Fruit fly (Drosophila melanogaster) whole organism, pupa: ENCODE data around the gene ase.

Experiments
- CG12605 ChIP-seq: fragments of 200-800 bp; sonication (Bioruptor generic); IDR thresholded peaks from 2 replicates; pipeline ENCODE4 v1.3.6; 2022; ENCODE audit warnings: missing biosample characterization, missing genetic modification characterization
- CG13204 ChIP-seq: fragments of 200-800 bp; sonication (Bioruptor generic); optimal IDR thresholded peaks from 2 replicates; lab custom pipeline; 2018; ENCODE audit warnings: missing biosample characterization, mild to moderate bottlenecking, missing genetic modification characterization, moderate library complexity
- CG15710 ChIP-seq: fragments of 200-800 bp; sonication (Bioruptor generic); optimal IDR thresholded peaks from 2 replicates; lab custom pipeline; 2018; ENCODE audit warnings: missing biosample characterization, mild to moderate bottlenecking, missing genetic modification characterization, moderate library complexity
- CG17806 ChIP-seq: fragments of 200-800 bp; sonication (Bioruptor generic); optimal IDR thresholded peaks from 2 replicates; lab custom pipeline; 2018; ENCODE audit warnings: missing biosample characterization, mild to moderate bottlenecking, missing genetic modification characterization, moderate library complexity
- CG32121 ChIP-seq: fragments of 200-800 bp; sonication (Bioruptor generic); IDR thresholded peaks from 2 replicates; pipeline ENCODE4 v1.3.6; 2022; ENCODE audit warnings: missing biosample characterization, missing genetic modification characterization
- CG34367 ChIP-seq: fragments of 200-800 bp; sonication (Bioruptor generic); optimal IDR thresholded peaks from 2 replicates; lab custom pipeline; 2018; ENCODE audit warnings: missing biosample characterization, mild to moderate bottlenecking, missing genetic modification characterization
- CG4496 ChIP-seq: fragments of 200-800 bp; sonication (Bioruptor generic); IDR thresholded peaks from 3 replicates; pipeline ENCODE4 v1.3.6; 2022; ENCODE audit warnings: missing biosample characterization, missing genetic modification characterization
- CG8301 ChIP-seq: fragments of 200-800 bp; sonication (Bioruptor generic); optimal IDR thresholded peaks from 2 replicates; lab custom pipeline; 2018; ENCODE audit warnings: missing biosample characterization, mild to moderate bottlenecking, missing genetic modification characterization
- CG9948 ChIP-seq: fragments of 200-800 bp; sonication (Bioruptor generic); optimal IDR thresholded peaks from 2 replicates; lab custom pipeline; 2018; ENCODE audit warnings: missing biosample characterization, mild to moderate bottlenecking, missing genetic modification characterization, moderate library complexity
- D1 ChIP-seq: fragments of 200-800 bp; sonication (Bioruptor generic); optimal IDR thresholded peaks from 2 replicates; lab custom pipeline; 2018; ENCODE audit warnings: missing biosample characterization, mild to moderate bottlenecking, missing genetic modification characterization, moderate library complexity
- EcR ChIP-seq: fragments of 200-800 bp; sonication (Bioruptor generic); optimal IDR thresholded peaks from 3 replicates; lab custom pipeline; 2019; ENCODE audit warnings: missing biosample characterization, missing genetic modification characterization, mild to moderate bottlenecking, moderate library complexity, missing genetic modification reagents
- Pif1A ChIP-seq: fragments of 200-800 bp; sonication (Bioruptor generic); optimal IDR thresholded peaks from 3 replicates; lab custom pipeline; 2016; ENCODE audit warnings: missing biosample characterization, missing genetic modification characterization
- gl ChIP-seq: fragments of 200-800 bp; sonication (Bioruptor generic); optimal IDR thresholded peaks from 2 replicates; lab custom pipeline; 2018; ENCODE audit warnings: missing biosample characterization, mild to moderate bottlenecking, missing genetic modification characterization

dm6 chrX:510528-510927, 50.0 kb downstream of the ase start:
- TF ChIP-seq CG32121, result no peak
- TF ChIP-seq CG15710 (tag; lab: Kevin White, UChicago), result no peak
- TF ChIP-seq CG34367 (tag; lab: Kevin White, UChicago), result no peak
- TF ChIP-seq CG17806 (tag; lab: Kevin White, UChicago), result no peak
- no peak for TF ChIP-seq CG9948
- no peak for TF ChIP-seq CG8301 (tag; lab: Kevin White, UChicago)
- TF ChIP-seq EcR (GFP tag; lab: Kevin White, UChicago), result no peak
- TF ChIP-seq CG4496, result no peak
- no peak for TF ChIP-seq CG12605 (GFP tag; lab: Robert Waterston, UW)
- TF ChIP-seq Pif1A (GFP tag; lab: Kevin White, UChicago), result no peak
- no peak for TF ChIP-seq D1
- no peak for TF ChIP-seq CG13204 (GFP tag; lab: Kevin White, UChicago)
- no peak for TF ChIP-seq gl (tag; lab: Kevin White, UChicago)
